Fruit fly (Drosophila melanogaster): Measurements from ENCODE around the gene CG6013.

dm6 chr3R:18989819-18990137 lies 41.5 kb upstream of the CG6013 start:
- TF ChIP-seq Camta (GFP tag; optimal IDR thresholded peaks at IDR 0.05) (no peak), NK7.1 (GFP tag; optimal IDR thresholded peaks at IDR 0.05) (no peak), dmrt11E (tag; optimal IDR thresholded peaks at IDR 0.05) (no peak), hb (GFP tag; IDR thresholded peaks at IDR 0.05; ENCODE audit: partially characterized antibody) (no peak), nerfin-2 (GFP tag; IDR thresholded peaks at IDR 0.05; ENCODE audit: partially characterized antibody) (no peak), CG6175 (GFP tag; IDR thresholded peaks at IDR 0.05) (no peak), CG7556 (GFP tag; optimal IDR thresholded peaks at IDR 0.05) (no peak), CG13123 (GFP tag; optimal IDR thresholded peaks at IDR 0.05) (no peak), CG33557 (GFP tag; optimal IDR thresholded peaks at IDR 0.05) (no peak), CG8089 (GFP tag; optimal IDR thresholded peaks at IDR 0.05) (no peak), HmgZ (tag; optimal IDR thresholded peaks at IDR 0.05) (no peak), odd (GFP tag; optimal IDR thresholded peaks at IDR 0.05) (no peak)

Data from whole organism, embryonic.